Worm (Caenorhabditis elegans) whole organism, L1 larva: ENCODE results near the gene mes-1.

Experiments used
- C34B4.2 ChIP-seq: sonication (generic microtip); optimal IDR thresholded peaks from 2 replicates; lab custom pipeline; 2017; ENCODE audit warnings: mild to moderate bottlenecking, missing genetic modification characterization, missing compliant biosample characterization
- F16B12.6 ChIP-seq: fragments of 150-350 bp; optimal IDR thresholded peaks from 2 replicates; lab custom pipeline; 2014; ENCODE audit warnings: missing biosample characterization, missing genetic modification characterization
- Y116A8C.19 ChIP-seq: sonication (generic microtip); optimal IDR thresholded peaks from 2 replicates; lab custom pipeline; 2016; ENCODE audit warnings: missing compliant biosample characterization, missing genetic modification characterization, borderline replicate concordance
- alr-1 ChIP-seq: fragments of 200-800 bp; sonication (Bioruptor generic); optimal IDR thresholded peaks from 2 replicates; lab custom pipeline; 2018; ENCODE audit warnings: borderline replicate concordance, mild to moderate bottlenecking, missing genetic modification characterization, missing compliant biosample characterization
- ama-1 ChIP-seq: fragments of 150-350 bp; optimal IDR thresholded peaks from 2 replicates; lab custom pipeline; 2014
- blmp-1 ChIP-seq: fragments of 150-350 bp; optimal IDR thresholded peaks from 2 replicates; lab custom pipeline; 2014; ENCODE audit warnings: missing biosample characterization, missing genetic modification characterization
- ceh-82 ChIP-seq, 3 experiments: fragments of 150-350 bp in 1 of 3; sonication (generic microtip) in 2 of 3; optimal IDR thresholded peaks; 2 replicates each; lab custom pipeline; 2014 to 2017; ENCODE audit warnings: missing biosample characterization in 3 of 3, missing genetic modification characterization in 3 of 3
- ceh-88 ChIP-seq: fragments of 200-800 bp; sonication (Bioruptor generic); IDR thresholded peaks from 2 replicates; pipeline ENCODE4 v1.3.6; 2022; ENCODE audit warnings: missing genetic modification characterization, missing compliant biosample characterization
- dpl-1 ChIP-seq, 3 experiments: fragments of 150-350 bp in 2 of 3; sonication (generic microtip) in 1 of 3; optimal IDR thresholded peaks; 2 replicates each; lab custom pipeline; 2014 to 2017; ENCODE audit warnings: missing biosample characterization in 3 of 3, missing genetic modification characterization in 3 of 3, missing genetic modification reagents in 3 of 3
- efl-1 ChIP-seq, 4 experiments: fragments of 150-350 bp; optimal IDR thresholded peaks in 3 of 4; peaks in 1 of 4; 1 replicate in 1 of 4; 2 replicates in 3 of 4; lab custom pipeline; 2014; ENCODE audit warnings: missing biosample characterization in 2 of 4, missing genetic modification characterization in 2 of 4, missing genetic modification reagents in 2 of 4
- egl-13 ChIP-seq: sonication (generic microtip); optimal IDR thresholded peaks from 2 replicates; lab custom pipeline; 2016; ENCODE audit warnings: missing genotype, missing genetic modification reagents, missing genetic modification characterization, missing compliant biosample characterization
- egl-27 ChIP-seq, 2 experiments: fragments of 150-350 bp in 1 of 2; sonication (generic microtip); optimal IDR thresholded peaks; 3 replicates each; lab custom pipeline; 2017 to 2018; ENCODE audit warnings: missing biosample characterization in 2 of 2, missing genetic modification characterization in 2 of 2, missing genetic modification reagents in 2 of 2
- ets-5 ChIP-seq: fragments of 200-800 bp; sonication (Bioruptor generic); IDR thresholded peaks from 2 replicates; pipeline ENCODE4 v1.3.6; 2022; ENCODE audit warnings: missing genetic modification characterization, missing compliant biosample characterization
- fkh-10 ChIP-seq: sonication (generic microtip); optimal IDR thresholded peaks from 2 replicates; lab custom pipeline; 2017; ENCODE audit warnings: missing biosample characterization, missing genetic modification reagents, missing genetic modification characterization
- fkh-4 ChIP-seq: sonication (generic microtip); optimal IDR thresholded peaks from 2 replicates; lab custom pipeline; 2016; ENCODE audit warnings: missing compliant biosample characterization, missing genetic modification characterization, borderline replicate concordance
- fkh-8 ChIP-seq: sonication (generic microtip); optimal IDR thresholded peaks from 2 replicates; lab custom pipeline; 2016; ENCODE audit warnings: mild to moderate bottlenecking, missing genetic modification characterization, missing compliant biosample characterization
- fos-1 ChIP-seq: fragments of 150-350 bp; optimal IDR thresholded peaks from 2 replicates; lab custom pipeline; 2014; ENCODE audit warnings: missing biosample characterization, missing genetic modification characterization
- grh-1 ChIP-seq: fragments of 200-800 bp; sonication (Bioruptor generic); IDR thresholded peaks from 2 replicates; pipeline ENCODE4 v1.3.6; 2022; ENCODE audit warnings: missing genetic modification reagents, missing genetic modification characterization, missing compliant biosample characterization
- lin-14 ChIP-seq: fragments of 200-800 bp; sonication (Bioruptor generic); optimal IDR thresholded peaks from 2 replicates; lab custom pipeline; 2018; ENCODE audit warnings: mild to moderate bottlenecking, missing genetic modification characterization, moderate library complexity, missing compliant biosample characterization
- lin-39 ChIP-seq: fragments of 150-350 bp; optimal IDR thresholded peaks from 2 replicates; lab custom pipeline; 2014; ENCODE audit warnings: missing biosample characterization, missing genetic modification reagents, missing genetic modification characterization
- lsy-2 ChIP-seq, 2 experiments: fragments of 150-350 bp; optimal IDR thresholded peaks; 2 replicates each; lab custom pipeline; 2014; ENCODE audit warnings: missing biosample characterization in 2 of 2, missing genetic modification characterization in 2 of 2
- mab-9 ChIP-seq: fragments of 200-800 bp; sonication (Bioruptor generic); IDR thresholded peaks from 2 replicates; pipeline ENCODE4 v1.3.6; 2022; ENCODE audit warnings: missing genetic modification reagents, missing genetic modification characterization, missing compliant biosample characterization
- mdl-1 ChIP-seq, 2 experiments: fragments of 150-350 bp; optimal IDR thresholded peaks; 2 replicates each; lab custom pipeline; 2014 to 2017; ENCODE audit warnings: missing biosample characterization in 2 of 2, missing genetic modification characterization in 2 of 2, inconsistent platforms in 1 of 2
- nhr-11 ChIP-seq: fragments of 150-350 bp; optimal IDR thresholded peaks from 2 replicates; lab custom pipeline; 2014; ENCODE audit warnings: missing biosample characterization, missing genetic modification characterization
- nhr-12 ChIP-seq: sonication (generic microtip); optimal IDR thresholded peaks from 2 replicates; lab custom pipeline; 2017; ENCODE audit warnings: missing biosample characterization, missing genetic modification characterization
- nhr-20 ChIP-seq: sonication (generic microtip); optimal IDR thresholded peaks from 2 replicates; lab custom pipeline; 2016; ENCODE audit warnings: mild to moderate bottlenecking, missing genetic modification characterization, missing compliant biosample characterization
- nhr-77 ChIP-seq: fragments of 150-350 bp; optimal IDR thresholded peaks from 2 replicates; lab custom pipeline; 2014; ENCODE audit warnings: missing biosample characterization, missing genetic modification characterization
- nhr-85 ChIP-seq: sonication (generic microtip); peaks from one replicate; lab custom pipeline; 2016; ENCODE audit warnings: missing genetic modification characterization, inconsistent platforms, missing compliant biosample characterization
- rnt-1 ChIP-seq: sonication (generic microtip); optimal IDR thresholded peaks from 2 replicates; lab custom pipeline; 2016; ENCODE audit warnings: mild to moderate bottlenecking, missing genetic modification characterization, moderate library complexity, missing compliant biosample characterization
- snu-23 ChIP-seq: sonication (generic microtip); optimal IDR thresholded peaks from 2 replicates; lab custom pipeline; 2016; ENCODE audit warnings: missing genetic modification characterization, missing compliant biosample characterization
- sox-4 ChIP-seq: sonication (generic microtip); optimal IDR thresholded peaks from 2 replicates; lab custom pipeline; 2016; ENCODE audit warnings: missing genetic modification characterization, missing compliant biosample characterization
- sptf-1 ChIP-seq: fragments of 150-350 bp; optimal IDR thresholded peaks from 2 replicates; lab custom pipeline; 2014; ENCODE audit warnings: missing biosample characterization, missing genetic modification characterization
- swsn-7 ChIP-seq: sonication (generic microtip); optimal IDR thresholded peaks from 2 replicates; lab custom pipeline; 2016; ENCODE audit warnings: missing genetic modification characterization, missing compliant biosample characterization
- tbx-2 ChIP-seq: sonication (generic microtip); optimal IDR thresholded peaks from 2 replicates; lab custom pipeline; 2016; ENCODE audit warnings: missing genetic modification characterization, missing compliant biosample characterization
- tlp-1 ChIP-seq: fragments of 150-350 bp; optimal IDR thresholded peaks from 2 replicates; lab custom pipeline; 2014; ENCODE audit warnings: missing biosample characterization, missing genetic modification characterization
- unc-86 ChIP-seq: sonication (generic microtip); optimal IDR thresholded peaks from 2 replicates; lab custom pipeline; 2016; ENCODE audit warnings: missing genetic modification characterization, missing compliant biosample characterization
- vab-15 ChIP-seq: sonication (generic microtip); optimal IDR thresholded peaks from 2 replicates; lab custom pipeline; 2017; ENCODE audit warnings: missing genotype, mild to moderate bottlenecking, missing genetic modification characterization, missing compliant biosample characterization
- zag-1 ChIP-seq: fragments of 150-350 bp; optimal IDR thresholded peaks from 2 replicates; lab custom pipeline; 2014; ENCODE audit warnings: missing biosample characterization, missing genetic modification characterization
- ztf-4 ChIP-seq: fragments of 150-350 bp; optimal IDR thresholded peaks from 2 replicates; lab custom pipeline; 2014; ENCODE audit warnings: missing biosample characterization, missing genetic modification characterization

The mes-1 gene

DNA sequence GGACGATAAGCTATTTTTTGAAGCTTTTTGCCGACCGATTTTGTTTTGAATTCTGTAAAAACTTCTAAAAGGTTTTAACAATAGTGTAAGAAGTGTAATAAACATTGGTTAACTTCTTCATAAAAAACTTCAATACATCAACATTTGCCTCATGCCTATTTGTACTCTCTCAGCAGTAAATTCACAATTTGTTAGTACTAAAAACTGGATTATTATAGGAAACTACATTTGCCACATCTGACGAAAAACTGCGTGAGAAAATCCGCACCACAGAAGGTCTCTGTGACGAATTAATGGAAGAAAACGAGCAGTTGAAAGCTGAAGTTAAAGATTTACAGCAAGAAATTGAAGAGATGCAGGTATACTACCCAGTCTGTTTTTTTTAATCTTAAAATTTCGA lies 29.8 kb upstream of the mes-1 start:
- TF ChIP-seq rnt-1 (tag; lab: Kevin White, UChicago): no peak
- no peak for TF ChIP-seq sox-4 (tag; lab: Kevin White, UChicago)
- TF ChIP-seq dpl-1 (GFP tag; optimal IDR thresholded peaks at IDR 0.05; lab: Kevin White, UChicago): no peak
- TF ChIP-seq unc-86: no peak
- no peak for TF ChIP-seq nhr-85 (tag; lab: Kevin White, UChicago)
- TF ChIP-seq efl-1 (optimal IDR thresholded peaks at IDR 0.05; lab: Kevin White, UChicago): no peak
- TF ChIP-seq efl-1 (GFP tag; optimal IDR thresholded peaks at IDR 0.05 in 1 of 2; lab: Kevin White, UChicago): no peak
- TF ChIP-seq lin-39 (tag; lab: Kevin White, UChicago): no peak
- TF ChIP-seq nhr-20: no peak
- no peak for TF ChIP-seq ceh-88 (GFP tag; lab: Robert Waterston, UW)
- no peak for TF ChIP-seq mdl-1 (tag; optimal IDR thresholded peaks at IDR 0.05; lab: Kevin White, UChicago)
- TF ChIP-seq ceh-82 (tag; optimal IDR thresholded peaks at IDR 0.05; lab: Kevin White, UChicago): no peak
- TF ChIP-seq grh-1 (GFP tag; lab: Robert Waterston, UW): no peak
- no peak for TF ChIP-seq fkh-4
- TF ChIP-seq ama-1 (lab: Kevin White, UChicago): no peak
- no peak for TF ChIP-seq C34B4.2 (tag; lab: Kevin White, UChicago)

DNA sequence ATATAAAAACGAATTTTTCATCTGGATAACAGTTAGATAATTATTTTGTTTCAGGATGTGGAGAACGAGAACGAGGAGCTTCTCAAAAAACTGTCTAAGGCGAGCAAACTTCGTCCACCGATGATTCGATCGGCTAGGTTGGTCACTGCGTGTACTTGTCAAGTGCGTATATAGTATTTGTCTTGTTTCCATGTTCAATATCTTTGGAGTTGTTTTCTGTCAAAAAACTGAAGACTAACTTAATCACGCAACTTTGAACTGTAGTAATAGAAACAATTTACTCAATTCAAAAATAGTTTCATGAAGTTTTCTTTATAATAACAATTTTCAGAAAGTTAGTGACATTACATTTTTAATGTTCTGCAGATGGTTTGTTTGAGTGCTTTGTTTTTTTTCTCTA lies 28.6 kb upstream of the mes-1 start:
- TF ChIP-seq nhr-11 (tag; lab: Kevin White, UChicago): no peak
- no peak for TF ChIP-seq F16B12.6 (tag; lab: Kevin White, UChicago)
- TF ChIP-seq nhr-12 (tag; lab: Kevin White, UChicago): no peak
- no peak for TF ChIP-seq egl-13
- no peak for TF ChIP-seq sptf-1 (tag; lab: Kevin White, UChicago)
- no peak for TF ChIP-seq fkh-10 (GFP tag; lab: Kevin White, UChicago)
- no peak for TF ChIP-seq efl-1 (optimal IDR thresholded peaks at IDR 0.05; lab: Kevin White, UChicago)
- no peak for TF ChIP-seq efl-1 (GFP tag; optimal IDR thresholded peaks at IDR 0.05 in 1 of 2; lab: Kevin White, UChicago)
- TF ChIP-seq grh-1 (GFP tag; lab: Robert Waterston, UW): no peak

DNA sequence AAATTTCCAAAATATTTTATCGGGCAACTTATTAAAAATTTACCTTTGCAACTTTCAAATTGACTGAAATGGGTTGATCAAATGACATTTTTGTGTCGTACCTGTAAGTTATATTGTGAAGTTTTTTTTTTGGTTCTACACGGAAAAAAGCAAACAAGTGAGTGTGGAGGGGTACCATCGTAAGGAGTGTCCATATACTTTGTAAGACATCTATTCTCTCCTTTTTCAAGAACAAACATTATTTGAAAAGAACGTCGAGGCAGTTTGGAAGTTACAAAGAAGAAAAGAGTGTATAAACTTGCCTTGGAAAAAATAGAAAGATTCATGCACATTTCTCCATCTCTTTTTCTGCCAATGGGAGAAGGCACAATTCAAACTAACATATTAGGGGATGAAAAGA lies 19.9 kb upstream of the mes-1 start, which contains the start of gene taf-7.1:
taf-7.1 (minus strand) TSS at position 101 of the 400 bp plus-strand sequence.
- TF ChIP-seq zag-1 (no peak), ceh-88 (GFP tag; lab: Robert Waterston, UW) (no peak), lsy-2 (tag; optimal IDR thresholded peaks at IDR 0.05; lab: Kevin White, UChicago) (no peak), fos-1 (no peak), tlp-1 (no peak), dpl-1 (GFP tag; optimal IDR thresholded peaks at IDR 0.05; lab: Kevin White, UChicago) (no peak), blmp-1 (tag; lab: Kevin White, UChicago) (no peak), nhr-77 (tag; lab: Kevin White, UChicago) (no peak), nhr-11 (tag; lab: Kevin White, UChicago) (no peak), swsn-7 (tag; lab: Kevin White, UChicago) (no peak), ztf-4 (tag; lab: Kevin White, UChicago) (no peak), C34B4.2 (tag; lab: Kevin White, UChicago) (no peak), tbx-2 (tag; lab: Kevin White, UChicago) (no peak), ama-1 (lab: Kevin White, UChicago) (no peak), mab-9 (GFP tag; lab: Robert Waterston, UW) (no peak), alr-1 (tag; lab: Kevin White, UChicago) (no peak), ets-5 (no peak)

DNA sequence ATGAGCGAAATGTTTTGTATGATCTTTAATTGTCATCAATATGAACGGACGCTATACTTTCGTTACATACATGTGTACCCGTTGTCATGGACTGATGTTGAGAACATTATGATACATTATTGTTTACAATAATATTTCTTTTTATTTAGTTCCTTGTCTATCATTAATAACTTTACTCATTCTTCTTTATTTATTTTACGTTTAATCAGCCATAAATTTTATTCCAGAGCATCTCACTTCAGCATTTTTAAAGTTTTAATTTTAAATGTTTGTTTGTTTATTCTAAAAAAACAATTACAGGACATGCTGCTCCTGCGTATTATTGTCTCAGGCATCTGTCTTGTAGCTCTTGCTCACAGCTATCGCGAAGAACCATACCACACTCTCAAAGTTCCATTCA lies 13.9 kb upstream of the mes-1 start, which contains the start of gene F54F7.2:
F54F7.2 (plus strand) TSS at position 301 of the 400 bp plus-strand sequence.
- TF ChIP-seq vab-15 (tag; lab: Kevin White, UChicago): no peak
- TF ChIP-seq snu-23 (GFP tag; lab: Kevin White, UChicago): no peak
- TF ChIP-seq Y116A8C.19: no peak
- no peak for TF ChIP-seq nhr-85 (tag; lab: Kevin White, UChicago)
- TF ChIP-seq egl-27 (tag; optimal IDR thresholded peaks at IDR 0.05; lab: Kevin White, UChicago): no peak
- TF ChIP-seq fkh-8 (tag; lab: Kevin White, UChicago): no peak
- TF ChIP-seq lin-14 (GFP tag; lab: Kevin White, UChicago): no peak
